Worm (Caenorhabditis elegans): ENCODE data around the gene alh-1.

- TF ChIP-seq unc-130 (GFP tag; optimal IDR thresholded peaks at IDR 0.05) (no peak), tra-1 (GFP tag; IDR thresholded peaks at IDR 0.05) (no peak), nhr-237 (tag; optimal IDR thresholded peaks at IDR 0.05) (no peak), zip-2 (tag; optimal IDR thresholded peaks at IDR 0.05) (no peak), pha-4 (GFP tag; IDR thresholded peaks at IDR 0.05) (no peak), pha-4 (tag; optimal IDR thresholded peaks at IDR 0.05) (no peak), snpc-1.2 (GFP tag; IDR thresholded peaks at IDR 0.05) (no peak), spr-3 (GFP tag; optimal IDR thresholded peaks at IDR 0.05) (no peak), nhr-42 (GFP tag; IDR thresholded peaks at IDR 0.05) (no peak), nhr-77 (tag; optimal IDR thresholded peaks at IDR 0.05) (no peak), pqm-1 (tag; optimal IDR thresholded peaks at IDR 0.05) (no peak), nhr-76 (tag; optimal IDR thresholded peaks at IDR 0.05) (no peak), ZK337.2 (GFP tag; IDR thresholded peaks at IDR 0.05) (no peak), ceh-28 (tag; optimal IDR thresholded peaks at IDR 0.05) (no peak)
Measured at ce11 chrIII:5126988-5127387, 49.4 kb downstream of the alh-1 start.
